Fruit fly (Drosophila melanogaster): ENCODE data around the gene CG9547.

The CG9547 gene

DNA sequence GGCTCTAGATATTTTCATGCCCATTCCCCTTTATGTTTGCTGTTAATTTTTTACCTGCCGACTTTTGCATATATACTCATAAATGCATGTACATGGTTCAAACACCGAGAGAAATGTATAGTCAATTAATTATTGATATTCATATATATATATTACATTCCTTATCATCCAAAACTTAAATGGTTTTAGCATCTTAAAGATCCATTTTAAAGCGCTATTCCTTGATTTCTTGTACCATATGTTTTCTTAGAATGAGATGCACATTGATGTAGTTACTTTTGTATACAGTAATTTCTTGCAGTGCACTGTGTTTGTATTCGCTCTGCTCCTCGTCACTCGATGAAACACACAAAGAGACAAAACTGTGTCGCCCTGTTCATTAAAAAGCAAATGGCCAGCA is 14.3 kb upstream of the CG9547 start (continued):
- TF ChIP-seq bsh (GFP tag; optimal IDR thresholded peaks at IDR 0.05) (peak in 1 of 2 experiments; percentile 44), CG17328 (GFP tag; IDR thresholded peaks at IDR 0.05) (0 out of 2 replicates have a peak, but pooled peaks have one; percentile 20), dmrt99B (tag; optimal IDR thresholded peaks at IDR 0.05) (peak; percentile 55), HLH4C (GFP tag; IDR thresholded peaks at IDR 0.05; ENCODE audit: partially characterized antibody) (no peak), danr (GFP tag; IDR thresholded peaks at IDR 0.05) (no peak), Drgx (GFP tag; IDR thresholded peaks at IDR 0.05) (peak; percentile 46; the same call in 1 of the 2 replicates), ac (GFP tag; optimal IDR thresholded peaks at IDR 0.05) (no peak), Oli (tag; optimal IDR thresholded peaks at IDR 0.05) (peak; percentile 49), nmo (GFP tag; optimal IDR thresholded peaks at IDR 0.05) (peak; percentile 40), ATbp (GFP tag; optimal IDR thresholded peaks at IDR 0.05) (peak; percentile 33), Xrp1 (GFP tag; IDR thresholded peaks at IDR 0.05) (peak; percentile 41; the same call in 1 of the 2 replicates), grau (tag; optimal IDR thresholded peaks at IDR 0.05) (peak; percentile 38), hkb (optimal IDR thresholded peaks at IDR 0.05) (no peak), hkb (GFP tag; IDR thresholded peaks at IDR 0.05) (peak; percentile 36; the same call in 1 of the 2 replicates), CkIIα-i1 (GFP tag; IDR thresholded peaks at IDR 0.05) (no peak), unpg (GFP tag; optimal IDR thresholded peaks at IDR 0.05) (peak; percentile 35), CG10209 (GFP tag; optimal IDR thresholded peaks at IDR 0.05) (peak; percentile 26), CG14710 (tag; optimal IDR thresholded peaks at IDR 0.05) (peak; percentile 12), zf30C (GFP tag; optimal IDR thresholded peaks at IDR 0.05) (peak; percentile 3), CG6683 (GFP tag; optimal IDR thresholded peaks at IDR 0.05) (no peak), CG7839 (tag; optimal IDR thresholded peaks at IDR 0.05) (peak; percentile 52), pan (optimal IDR thresholded peaks at IDR 0.05) (no peak), pan (GFP tag; optimal IDR thresholded peaks at IDR 0.05 in 1 of 2, IDR thresholded peaks at IDR 0.05 in 1 of 2) (peak in 1 of 2 experiments; percentile 37), CG17359 (tag; optimal IDR thresholded peaks at IDR 0.05) (peak; percentile 44), Hr3 (GFP tag; optimal IDR thresholded peaks at IDR 0.05) (peak; percentile 16), CG13424 (tag; optimal IDR thresholded peaks at IDR 0.05) (peak; percentile 24), Sox102F (GFP tag; optimal IDR thresholded peaks at IDR 0.05) (peak; percentile 57), row (GFP tag; IDR thresholded peaks at IDR 0.05) (peak; percentile 32; the same call in 2 of the 3 replicates), CG11504 (tag; optimal IDR thresholded peaks at IDR 0.05) (peak; percentile 62), D19A (tag; optimal IDR thresholded peaks at IDR 0.05) (peak; percentile 32), sima (GFP tag; optimal IDR thresholded peaks at IDR 0.05) (no peak), PHDP (tag; optimal IDR thresholded peaks at IDR 0.05) (peak; percentile 24), CG17385 (GFP tag; optimal IDR thresholded peaks at IDR 0.05) (peak; percentile 29), CG4820 (GFP tag; optimal IDR thresholded peaks at IDR 0.05) (no peak), sisA (GFP tag; IDR thresholded peaks at IDR 0.05) (peak; percentile 36; the same call in 1 of the 2 replicates), CG12659 (GFP tag; optimal IDR thresholded peaks at IDR 0.05) (no peak), CG9817 (tag; optimal IDR thresholded peaks at IDR 0.05) (no peak), phol (tag; optimal IDR thresholded peaks at IDR 0.05) (peak; percentile 49), prd (optimal IDR thresholded peaks at IDR 0.05) (no peak), prd (GFP tag; IDR thresholded peaks at IDR 0.05) (peak; percentile 69; the same call in 2 of the 3 replicates), CG8924 (tag; optimal IDR thresholded peaks at IDR 0.05) (peak; percentile 36), CG7556 (GFP tag; optimal IDR thresholded peaks at IDR 0.05) (peak; percentile 13), CG31441 (GFP tag; IDR thresholded peaks at IDR 0.05) (peak; percentile 30; the same call in 1 of the 2 replicates), CG2678 (tag; optimal IDR thresholded peaks at IDR 0.05) (peak; percentile 40), Stat92E (GFP tag; optimal IDR thresholded peaks at IDR 0.05) (no peak), tap (tag; optimal IDR thresholded peaks at IDR 0.05) (peak; percentile 23), Eip74EF (GFP tag; optimal IDR thresholded peaks at IDR 0.05) (peak in 1 of 2 experiments; percentile 22), eve (GFP tag; optimal IDR thresholded peaks at IDR 0.05) (peak in 1 of 2 experiments; percentile 51), dmrt11E (tag; optimal IDR thresholded peaks at IDR 0.05) (peak; percentile 46)

Measured in whole organism, embryonic.